Fruit fly (Drosophila melanogaster): ENCODE measurements around the gene na.

DNA sequence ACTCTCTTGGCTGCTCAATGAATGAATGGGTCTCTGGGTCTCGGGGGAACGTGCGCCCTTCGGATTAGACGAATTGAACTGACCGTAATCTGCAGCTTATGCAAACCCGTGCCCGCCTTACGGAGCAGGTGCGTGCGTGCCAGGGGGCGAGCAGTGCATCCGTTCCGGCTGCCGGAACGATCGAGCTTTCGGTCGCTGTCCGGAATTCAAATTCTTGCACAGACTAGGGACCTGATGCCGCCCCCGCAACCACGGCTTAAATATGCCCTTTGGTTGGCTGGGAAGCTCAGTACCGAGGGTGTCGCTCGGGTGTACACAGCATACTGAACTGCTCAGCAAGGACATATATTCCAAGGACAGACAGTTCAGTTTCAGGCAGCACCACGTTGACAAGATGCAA is 11.3 kb downstream of the na start, which contains the start of gene Muc12Ea:
- TF ChIP-seq Pif1A (GFP tag; optimal IDR thresholded peaks at IDR 0.05) (no peak), CG9948 (tag; optimal IDR thresholded peaks at IDR 0.05) (no peak), CG32121 (GFP tag; IDR thresholded peaks at IDR 0.05) (no peak), CG15710 (tag; optimal IDR thresholded peaks at IDR 0.05) (no peak), CG14655 (GFP tag; optimal IDR thresholded peaks at IDR 0.05) (no peak), CG10348 (GFP tag; IDR thresholded peaks at IDR 0.05) (no peak), Ets98B (GFP tag; IDR thresholded peaks at IDR 0.05) (no peak), EcR (GFP tag; optimal IDR thresholded peaks at IDR 0.05) (no peak), CG8301 (tag; optimal IDR thresholded peaks at IDR 0.05) (no peak), Pif1B (GFP tag; optimal IDR thresholded peaks at IDR 0.05) (no peak)

All from whole organism, pupa.